Fruit fly (Drosophila melanogaster): Measurements from ENCODE around the gene COX7B.
A peak's percentile ranks its signal among the peaks of the same experiment; 100 is the strongest.

The COX7B gene

dm6 chr3L:17394435-17395017 is 30.8 kb upstream of the COX7B start:
- TF ChIP-seq Dfd (GFP tag; optimal IDR thresholded peaks at IDR 0.05) (peak; percentile 23), fru (GFP tag; optimal IDR thresholded peaks at IDR 0.05) (no peak)

dm6 chr3L:17399014-17399413 is 26.3 kb upstream of the COX7B start:
- TF ChIP-seq pan (optimal IDR thresholded peaks at IDR 0.05) (no peak), dmrt93B (GFP tag; optimal IDR thresholded peaks at IDR 0.05) (no peak), Rel (GFP tag; optimal IDR thresholded peaks at IDR 0.05) (no peak), Rel (tag; optimal IDR thresholded peaks at IDR 0.05) (peak; percentile 57), Vsx2 (GFP tag; optimal IDR thresholded peaks at IDR 0.05; ENCODE audit: partially characterized antibody) (no peak), Abd-B (GFP tag; optimal IDR thresholded peaks at IDR 0.05) (no peak), sage (GFP tag; optimal IDR thresholded peaks at IDR 0.05) (no peak), woc (GFP tag; optimal IDR thresholded peaks at IDR 0.05) (no peak)

DNA sequence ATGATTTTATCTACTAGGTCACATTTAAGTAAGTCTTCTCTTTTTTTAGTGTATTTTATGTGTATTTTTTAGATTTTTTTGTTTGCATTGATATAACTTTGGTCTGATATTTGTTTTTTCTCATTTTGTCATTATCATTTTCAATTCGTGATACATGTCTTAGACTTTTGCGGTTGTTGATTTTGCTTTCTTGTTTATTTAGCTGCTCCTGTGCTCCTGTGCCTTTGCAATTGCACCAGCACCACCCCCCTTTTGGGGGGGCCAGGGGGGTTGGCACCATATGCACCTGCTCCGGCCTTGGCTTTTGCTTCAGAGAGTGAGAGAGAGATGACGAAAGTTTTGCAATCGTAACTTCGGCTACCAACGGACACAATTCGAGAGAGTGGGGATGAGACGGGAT is 24.4 kb upstream of the COX7B start:
- TF ChIP-seq Vsx2 (GFP tag; optimal IDR thresholded peaks at IDR 0.05; ENCODE audit: partially characterized antibody) (no peak), woc (GFP tag; optimal IDR thresholded peaks at IDR 0.05) (no peak), CG9705 (GFP tag; optimal IDR thresholded peaks at IDR 0.05) (no peak), ey (GFP tag; optimal IDR thresholded peaks at IDR 0.05) (no peak), rgr (GFP tag; optimal IDR thresholded peaks at IDR 0.05) (no peak), br (GFP tag; optimal IDR thresholded peaks at IDR 0.05) (no peak), dmrt93B (GFP tag; optimal IDR thresholded peaks at IDR 0.05) (no peak), usp (GFP tag; optimal IDR thresholded peaks at IDR 0.05) (no peak), GATAd (GFP tag; optimal IDR thresholded peaks at IDR 0.05) (no peak), Myc (optimal IDR thresholded peaks at IDR 0.05) (no peak), lola (GFP tag; optimal IDR thresholded peaks at IDR 0.05) (no peak), Rel (GFP tag; optimal IDR thresholded peaks at IDR 0.05) (no peak), Rel (tag; optimal IDR thresholded peaks at IDR 0.05) (no peak), Hr78 (GFP tag; optimal IDR thresholded peaks at IDR 0.05) (no peak), sage (GFP tag; optimal IDR thresholded peaks at IDR 0.05) (no peak), OdsH (GFP tag; optimal IDR thresholded peaks at IDR 0.05) (no peak), foxo (GFP tag; optimal IDR thresholded peaks at IDR 0.05) (no peak)

DNA sequence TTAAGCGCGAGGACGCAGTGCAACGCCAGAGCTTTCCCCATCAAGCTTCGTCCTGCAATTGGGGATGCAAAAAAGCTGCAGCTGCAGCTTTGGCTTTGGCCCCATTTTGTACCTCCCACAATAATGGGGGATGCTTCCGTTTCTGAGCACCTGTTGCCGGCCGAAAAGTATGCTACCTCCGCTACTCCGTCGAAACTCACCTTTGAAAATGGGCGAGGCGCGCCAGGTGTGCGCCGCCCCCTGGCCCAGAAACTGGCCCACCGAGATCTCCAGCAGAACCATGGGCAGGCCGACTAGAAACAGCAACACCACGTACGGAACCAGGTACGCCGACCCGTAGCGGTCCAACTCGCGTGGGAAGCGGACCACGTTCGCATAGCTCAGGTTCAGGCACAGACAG is 23.9 kb upstream of the COX7B start:
- TF ChIP-seq GATAd (GFP tag; optimal IDR thresholded peaks at IDR 0.05) (no peak), Myc (optimal IDR thresholded peaks at IDR 0.05) (no peak), HLH106 (tag; optimal IDR thresholded peaks at IDR 0.05) (no peak), Vsx2 (GFP tag; optimal IDR thresholded peaks at IDR 0.05; ENCODE audit: partially characterized antibody) (no peak), fru (GFP tag; optimal IDR thresholded peaks at IDR 0.05) (no peak), ey (GFP tag; optimal IDR thresholded peaks at IDR 0.05) (no peak)

DNA sequence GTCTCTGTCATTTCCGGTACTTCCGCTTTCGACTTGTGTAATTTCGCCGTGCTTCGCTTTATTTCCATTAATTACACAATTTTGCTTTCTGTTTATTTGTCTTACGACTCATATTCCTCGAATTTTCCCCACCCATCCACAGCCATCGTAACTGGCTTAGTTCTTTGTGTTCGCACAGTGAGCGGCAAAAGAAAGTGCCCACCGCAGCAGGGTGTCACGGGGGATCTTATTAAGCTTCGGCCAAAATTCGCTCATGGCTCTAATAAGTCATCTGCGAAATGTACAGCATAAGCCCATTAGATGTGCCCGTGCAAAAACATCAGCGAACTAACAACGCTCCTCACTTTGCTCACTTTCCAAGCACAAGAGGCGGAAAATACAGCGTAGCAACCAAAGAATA is 22.9 kb upstream of the COX7B start:
- no peak for TF ChIP-seq dsf (GFP tag; optimal IDR thresholded peaks at IDR 0.05; ENCODE audit: borderline replicate concordance)
- no peak for TF ChIP-seq OdsH (GFP tag; optimal IDR thresholded peaks at IDR 0.05)
- no peak for TF ChIP-seq br (GFP tag; optimal IDR thresholded peaks at IDR 0.05)
- TF ChIP-seq foxo (GFP tag; optimal IDR thresholded peaks at IDR 0.05) = no peak
- no peak for TF ChIP-seq Myc (optimal IDR thresholded peaks at IDR 0.05)
- no peak for TF ChIP-seq Hr78 (GFP tag; optimal IDR thresholded peaks at IDR 0.05)
- TF ChIP-seq usp (GFP tag; optimal IDR thresholded peaks at IDR 0.05) = no peak
- TF ChIP-seq Dfd (GFP tag; optimal IDR thresholded peaks at IDR 0.05) = no peak
- no peak for TF ChIP-seq jim (GFP tag; optimal IDR thresholded peaks at IDR 0.05)
- TF ChIP-seq Abd-B (GFP tag; optimal IDR thresholded peaks at IDR 0.05) = no peak
- no peak for TF ChIP-seq CG32264 (GFP tag; optimal IDR thresholded peaks at IDR 0.05)
- TF ChIP-seq woc (GFP tag; optimal IDR thresholded peaks at IDR 0.05) = no peak
- no peak for TF ChIP-seq rgr (GFP tag; optimal IDR thresholded peaks at IDR 0.05)
- TF ChIP-seq sv (GFP tag; optimal IDR thresholded peaks at IDR 0.05) = no peak
- no peak for TF ChIP-seq CrebA (GFP tag; optimal IDR thresholded peaks at IDR 0.05; ENCODE audit: borderline replicate concordance)
- TF ChIP-seq HLH106 (tag; optimal IDR thresholded peaks at IDR 0.05) = no peak
- TF ChIP-seq dmrt93B (GFP tag; optimal IDR thresholded peaks at IDR 0.05) = no peak
- TF ChIP-seq N (GFP tag; optimal IDR thresholded peaks at IDR 0.05) = no peak
- no peak for TF ChIP-seq GATAd (GFP tag; optimal IDR thresholded peaks at IDR 0.05)
- TF ChIP-seq sage (GFP tag; optimal IDR thresholded peaks at IDR 0.05) = no peak

DNA sequence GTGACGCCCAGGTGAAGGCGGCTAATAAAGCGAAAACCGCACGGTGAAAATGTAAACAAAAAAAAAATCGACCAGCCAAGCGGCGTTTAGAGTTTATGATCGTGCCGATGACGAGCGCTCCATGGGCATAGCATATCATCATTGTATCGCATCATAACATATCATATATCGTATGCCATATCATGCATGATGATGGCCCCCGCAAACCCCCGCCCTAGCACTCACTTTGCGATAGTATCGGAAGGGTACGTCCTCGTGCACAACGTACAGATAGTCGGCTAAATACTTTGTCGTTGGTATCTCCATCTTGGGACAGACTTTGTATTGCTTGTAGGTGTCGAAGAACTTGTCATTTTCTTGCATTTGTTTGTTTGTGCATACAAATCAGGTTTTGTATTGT is 22.0 kb upstream of the COX7B start:
- no peak for TF ChIP-seq usp (GFP tag; optimal IDR thresholded peaks at IDR 0.05)

dm6 chr3L:17404646-17405045 is 20.6 kb upstream of the COX7B start:
- TF ChIP-seq sv (GFP tag; optimal IDR thresholded peaks at IDR 0.05) (peak; percentile 11), Dfd (GFP tag; optimal IDR thresholded peaks at IDR 0.05) (no peak), HLH106 (tag; optimal IDR thresholded peaks at IDR 0.05) (no peak)
